Fruit fly (Drosophila melanogaster) whole organism, prepupa: ENCODE results near the gene sinu.

ENCODE experiments used
- CG10669 ChIP-seq: fragments of 200-800 bp; sonication (Bioruptor generic); optimal IDR thresholded peaks from 3 replicates; lab custom pipeline; 2018; ENCODE audit warnings: missing biosample characterization, mild to moderate bottlenecking, missing genetic modification characterization, moderate library complexity
- CG11294 ChIP-seq: fragments of 200-800 bp; sonication (Bioruptor generic); IDR thresholded peaks from 2 replicates; pipeline ENCODE4 v1.3.6; 2022; ENCODE audit warnings: missing biosample characterization, missing genetic modification characterization
- CG11762 ChIP-seq: fragments of 200-800 bp; sonication (Bioruptor generic); optimal IDR thresholded peaks from 3 replicates; lab custom pipeline; 2016; ENCODE audit warnings: missing biosample characterization, missing genetic modification characterization; ENCODE audit not compliant: insufficient read depth
- CG11902 ChIP-seq: fragments of 200-800 bp; sonication (Bioruptor generic); optimal IDR thresholded peaks from 3 replicates; lab custom pipeline; 2016; ENCODE audit warnings: missing biosample characterization, missing genetic modification characterization
- CG1621 ChIP-seq: fragments of 200-800 bp; sonication (Bioruptor generic); optimal IDR thresholded peaks from 3 replicates; lab custom pipeline; 2018; ENCODE audit warnings: missing biosample characterization, mild to moderate bottlenecking, missing genetic modification characterization
- CG16779 ChIP-seq: fragments of 200-800 bp; sonication (Bioruptor generic); optimal IDR thresholded peaks from 3 replicates; lab custom pipeline; 2017; ENCODE audit warnings: missing biosample characterization, mild to moderate bottlenecking, missing genetic modification characterization
- CG3032 ChIP-seq: fragments of 200-800 bp; optimal IDR thresholded peaks from 2 replicates; lab custom pipeline; 2019; ENCODE audit warnings: missing biosample characterization, mild to moderate bottlenecking, missing genetic modification characterization, moderate library complexity
- CG31627 ChIP-seq: fragments of 200-800 bp; sonication (Bioruptor generic); optimal IDR thresholded peaks from 3 replicates; lab custom pipeline; 2016; ENCODE audit warnings: missing biosample characterization, missing genetic modification characterization
- CG32006 ChIP-seq: fragments of 200-800 bp; sonication (Bioruptor generic); optimal IDR thresholded peaks from 3 replicates; lab custom pipeline; 2017; ENCODE audit warnings: missing biosample characterization, mild to moderate bottlenecking, missing genetic modification characterization
- CG34406 ChIP-seq: fragments of 200-800 bp; sonication (Bioruptor generic); optimal IDR thresholded peaks from 3 replicates; lab custom pipeline; 2016; ENCODE audit warnings: missing biosample characterization, missing genetic modification characterization
- CG3919 ChIP-seq: fragments of 200-800 bp; sonication (Bioruptor generic); optimal IDR thresholded peaks from 3 replicates; lab custom pipeline; 2016; ENCODE audit warnings: missing biosample characterization, missing genetic modification characterization
- CG4318 ChIP-seq: fragments of 200-800 bp; sonication (Bioruptor generic); optimal IDR thresholded peaks from 3 replicates; lab custom pipeline; 2017; ENCODE audit warnings: missing biosample characterization, mild to moderate bottlenecking, missing genetic modification characterization
- CG6163 ChIP-seq: fragments of 200-800 bp; sonication (Bioruptor generic); IDR thresholded peaks from 3 replicates; pipeline ENCODE4 v1.3.6; 2022; ENCODE audit warnings: missing biosample characterization, missing genetic modification characterization
- CG6792 ChIP-seq: fragments of 200-800 bp; sonication (Bioruptor generic); optimal IDR thresholded peaks from 3 replicates; lab custom pipeline; 2016; ENCODE audit warnings: missing biosample characterization, missing genetic modification characterization
- CG6854 ChIP-seq: fragments of 200-800 bp; sonication (Bioruptor generic); optimal IDR thresholded peaks from 2 replicates; lab custom pipeline; 2017; ENCODE audit warnings: missing biosample characterization, mild to moderate bottlenecking, missing genetic modification characterization
- CG7368 ChIP-seq: fragments of 200-800 bp; sonication (Bioruptor generic); optimal IDR thresholded peaks from 3 replicates; lab custom pipeline; 2016; ENCODE audit warnings: missing biosample characterization, missing genetic modification characterization
- CG8119 ChIP-seq: fragments of 200-800 bp; sonication (Bioruptor generic); IDR thresholded peaks from 3 replicates; pipeline ENCODE4 v1.3.6; 2022; ENCODE audit warnings: missing biosample characterization, missing genetic modification characterization
- CG8319 ChIP-seq: fragments of 200-800 bp; sonication (Bioruptor generic); optimal IDR thresholded peaks from 3 replicates; lab custom pipeline; 2016; ENCODE audit warnings: missing biosample characterization, missing genetic modification characterization
- Eip75B ChIP-seq: fragments of 200-800 bp; sonication (Bioruptor generic); optimal IDR thresholded peaks from 3 replicates; lab custom pipeline; 2016; ENCODE audit warnings: missing biosample characterization, missing genetic modification characterization
- Eip78C ChIP-seq: fragments of 200-800 bp; sonication (Bioruptor generic); peaks from one replicate; lab custom pipeline; 2016; ENCODE audit warnings: missing biosample characterization, missing genetic modification characterization
- Ets21C ChIP-seq: fragments of 200-800 bp; sonication (Bioruptor generic); optimal IDR thresholded peaks from 3 replicates; lab custom pipeline; 2016; ENCODE audit warnings: missing biosample characterization, missing genetic modification characterization
- Gug ChIP-seq: fragments of 200-800 bp; sonication (Bioruptor generic); IDR thresholded peaks from 2 replicates; pipeline ENCODE4 v1.3.6; 2022; ENCODE audit warnings: missing biosample characterization, missing genetic modification characterization
- Hr38 ChIP-seq: sonication (Bioruptor generic); optimal IDR thresholded peaks from 2 replicates; lab custom pipeline; 2016; ENCODE audit warnings: missing biosample characterization, missing genetic modification characterization
- Hr4 ChIP-seq: fragments of 200-800 bp; sonication (Bioruptor generic); optimal IDR thresholded peaks from 3 replicates; lab custom pipeline; 2016; ENCODE audit warnings: missing biosample characterization, missing genetic modification characterization
- Lpt ChIP-seq: fragments of 200-800 bp; sonication (Bioruptor generic); optimal IDR thresholded peaks from 3 replicates; lab custom pipeline; 2016; ENCODE audit warnings: missing biosample characterization, missing genetic modification characterization
- Met ChIP-seq: fragments of 200-800 bp; sonication (Bioruptor generic); optimal IDR thresholded peaks from 3 replicates; lab custom pipeline; 2016; ENCODE audit warnings: missing biosample characterization, missing genetic modification characterization
- Smox ChIP-seq: fragments of 200-800 bp; sonication (Bioruptor generic); optimal IDR thresholded peaks from 3 replicates; lab custom pipeline; 2016; ENCODE audit warnings: missing biosample characterization, missing genetic modification characterization
- Sox102F ChIP-seq: fragments of 200-800 bp; sonication (Bioruptor generic); optimal IDR thresholded peaks from 2 replicates; lab custom pipeline; 2016; ENCODE audit warnings: missing biosample characterization, mild to moderate bottlenecking, missing genetic modification characterization
- Sox14 ChIP-seq: fragments of 200-800 bp; sonication (Bioruptor generic); optimal IDR thresholded peaks from 3 replicates; lab custom pipeline; 2016; ENCODE audit warnings: missing biosample characterization, missing genetic modification characterization
- Sox15 ChIP-seq: fragments of 200-800 bp; sonication (Bioruptor generic); optimal IDR thresholded peaks from 3 replicates; lab custom pipeline; 2016; ENCODE audit warnings: missing biosample characterization, missing genetic modification characterization
- achi ChIP-seq: fragments of 200-800 bp; sonication (Bioruptor generic); optimal IDR thresholded peaks from 3 replicates; lab custom pipeline; 2016; ENCODE audit warnings: missing biosample characterization, missing genetic modification characterization
- acj6 ChIP-seq: fragments of 200-800 bp; sonication (Bioruptor generic); optimal IDR thresholded peaks from 3 replicates; lab custom pipeline; 2016; ENCODE audit warnings: missing biosample characterization, missing genetic modification characterization
- dac ChIP-seq: fragments of 200-800 bp; sonication (Bioruptor generic); optimal IDR thresholded peaks from 2 replicates; lab custom pipeline; 2017; ENCODE audit warnings: missing biosample characterization, mild to moderate bottlenecking, missing genetic modification characterization
- dsx ChIP-seq: fragments of 200-800 bp; optimal IDR thresholded peaks from 3 replicates; lab custom pipeline; 2019; ENCODE audit warnings: missing biosample characterization, mild to moderate bottlenecking, missing genetic modification characterization, moderate library complexity; ENCODE audit not compliant: poor library complexity, severe bottlenecking
- eg ChIP-seq: fragments of 200-800 bp; sonication (Bioruptor generic); IDR thresholded peaks from 3 replicates; pipeline ENCODE4 v1.3.6; 2022; ENCODE audit warnings: missing biosample characterization, missing genetic modification characterization
- fd59A ChIP-seq: fragments of 200-800 bp; sonication (Bioruptor generic); optimal IDR thresholded peaks from 2 replicates; lab custom pipeline; 2017; ENCODE audit warnings: missing biosample characterization, mild to moderate bottlenecking, missing genetic modification characterization, missing genetic modification reagents
- fd85E ChIP-seq: fragments of 200-800 bp; sonication (Bioruptor generic); optimal IDR thresholded peaks from 3 replicates; lab custom pipeline; 2016; ENCODE audit warnings: missing biosample characterization, missing genetic modification characterization
- fkh ChIP-seq: fragments of 200-800 bp; sonication (Bioruptor generic); optimal IDR thresholded peaks from 3 replicates; lab custom pipeline; 2017; ENCODE audit warnings: missing biosample characterization, mild to moderate bottlenecking, missing genetic modification characterization, moderate library complexity
- pdm3 ChIP-seq: fragments of 200-800 bp; sonication (Bioruptor generic); optimal IDR thresholded peaks from 3 replicates; lab custom pipeline; 2016; ENCODE audit warnings: missing biosample characterization, missing genetic modification characterization
- salr ChIP-seq, 2 experiments: fragments of 200-800 bp; sonication (Bioruptor generic); optimal IDR thresholded peaks; 3 replicates each; lab custom pipeline; 2016 to 2018; ENCODE audit warnings: missing biosample characterization in 2 of 2, missing genetic modification characterization in 2 of 2, mild to moderate bottlenecking in 1 of 2
- spab ChIP-seq: fragments of 200-800 bp; sonication (Bioruptor generic); optimal IDR thresholded peaks from 2 replicates; lab custom pipeline; 2017; ENCODE audit warnings: missing biosample characterization, mild to moderate bottlenecking, missing genetic modification characterization, missing genetic modification reagents
- ss ChIP-seq, 2 experiments: fragments of 200-800 bp; sonication (Bioruptor generic); optimal IDR thresholded peaks; 2 replicates in 1 of 2; 3 replicates in 1 of 2; lab custom pipeline; 2017 to 2018; ENCODE audit warnings: mild to moderate bottlenecking in 2 of 2, missing biosample characterization in 2 of 2, missing genetic modification characterization in 2 of 2, moderate library complexity in 1 of 2
- topi ChIP-seq: fragments of 200-800 bp; sonication (Bioruptor generic); optimal IDR thresholded peaks from 3 replicates; lab custom pipeline; 2016; ENCODE audit warnings: missing biosample characterization, missing genetic modification characterization

The sinu gene

dm6 chr3L:5579762-5580161 lies 18.4 kb upstream of the sinu start (continued):
- TF ChIP-seq CG3919 (GFP tag; lab: Kevin White, UChicago), result no peak
- TF ChIP-seq fd59A (GFP tag; lab: Kevin White, UChicago), result no peak
- TF ChIP-seq pdm3, result no peak
- TF ChIP-seq Sox14 (GFP tag; lab: Kevin White, UChicago), result no peak
- TF ChIP-seq CG6792, result no peak
- peak; percentile 59 for TF ChIP-seq CG16779 (tag; lab: Kevin White, UChicago)
- TF ChIP-seq Lpt (GFP tag; lab: Kevin White, UChicago), result peak; percentile 57
- TF ChIP-seq CG11902, result no peak

- TF ChIP-seq Eip75B, result no peak
- TF ChIP-seq dsx (GFP tag; lab: Kevin White, UChicago), result no peak
- no peak for TF ChIP-seq CG6854 (GFP tag; lab: Kevin White, UChicago)
- TF ChIP-seq Gug, result no peak
- TF ChIP-seq dac (GFP tag; lab: Kevin White, UChicago), result no peak
- no peak for TF ChIP-seq CG11294 (GFP tag; lab: Robert Waterston, UW)
- no peak for TF ChIP-seq CG8119 (GFP tag; lab: Robert Waterston, UW)
- TF ChIP-seq CG1621, result no peak
- TF ChIP-seq Ets21C (GFP tag; lab: Kevin White, UChicago), result no peak
- no peak for TF ChIP-seq Smox (GFP tag; lab: Kevin White, UChicago)
- no peak for TF ChIP-seq CG4318 (GFP tag; lab: Kevin White, UChicago)
- no peak for TF ChIP-seq Lpt (GFP tag; lab: Kevin White, UChicago)
- TF ChIP-seq ss (GFP tag; optimal IDR thresholded peaks at IDR 0.05; lab: Kevin White, UChicago), result no peak
- TF ChIP-seq salr (GFP tag; optimal IDR thresholded peaks at IDR 0.05; lab: Kevin White, UChicago), result no peak
- no peak for TF ChIP-seq achi
- no peak for TF ChIP-seq CG16779 (tag; lab: Kevin White, UChicago)
- no peak for TF ChIP-seq CG7368
- TF ChIP-seq eg (GFP tag; lab: Robert Waterston, UW), result no peak; the same call in 2 of the 3 replicates
- TF ChIP-seq CG31627, result no peak
- TF ChIP-seq Sox102F (GFP tag; lab: Kevin White, UChicago), result no peak
These were observed 17.2 kb upstream of the sinu start for dm6 chr3L:5578595-5578994.

dm6 chr3L:5577250-5578138 lies 16.1 kb upstream of the sinu start, which contains the start of gene Msr-110:
Gene Msr-110, minus strand, starts transcription at chr3L:5577348.
- TF ChIP-seq Hr38 (GFP tag; lab: Kevin White, UChicago) (no peak), Gug (peak; percentile 83), Lpt (GFP tag; lab: Kevin White, UChicago) (peak; percentile 93), CG31627 (peak; percentile 63), CG6163 (peak; percentile 98), CG32006 (GFP tag; lab: Kevin White, UChicago) (peak; percentile 98), CG4318 (GFP tag; lab: Kevin White, UChicago) (peak; percentile 97), CG16779 (tag; lab: Kevin White, UChicago) (peak; percentile 97), CG8319 (GFP tag; lab: Kevin White, UChicago) (peak; percentile 70), Hr4 (GFP tag; lab: Kevin White, UChicago) (peak; percentile 98), acj6 (GFP tag; lab: Kevin White, UChicago) (peak; percentile 89), CG11762 (GFP tag; lab: Kevin White, UChicago) (peak; percentile 87), CG1621 (peak; percentile 98), CG10669 (peak; percentile 92), CG11902 (peak; percentile 84), topi (GFP tag; lab: Kevin White, UChicago) (peak; percentile 86), CG3032 (tag; lab: Kevin White, UChicago) (peak; percentile 85), CG34406 (GFP tag; lab: Kevin White, UChicago) (peak; percentile 95), Eip78C (peak; percentile 97), CG7368 (peak; percentile 86), Sox15 (GFP tag; lab: Kevin White, UChicago) (peak; percentile 87), Smox (GFP tag; lab: Kevin White, UChicago) (peak; percentile 83), Met (GFP tag; lab: Kevin White, UChicago) (peak; percentile 79), fd85E (GFP tag; lab: Kevin White, UChicago) (peak; percentile 77), CG11294 (GFP tag; lab: Robert Waterston, UW) (peak; percentile 92), Eip75B (peak; percentile 86), spab (peak; percentile 95), fkh (GFP tag; lab: Kevin White, UChicago) (peak; percentile 26), dac (GFP tag; lab: Kevin White, UChicago) (peak; percentile 92), dsx (GFP tag; lab: Kevin White, UChicago) (peak; percentile 74), fd59A (GFP tag; lab: Kevin White, UChicago) (peak; percentile 86), ss (GFP tag; optimal IDR thresholded peaks at IDR 0.05; lab: Kevin White, UChicago) (peak; percentile 97 to 99), eg (GFP tag; lab: Robert Waterston, UW) (peak; percentile 95)
